Fruit fly (Drosophila melanogaster): Measurements from ENCODE around the gene SmB.

Gene SmB

dm6 chr2L:10468388-10468787 is 42.0 kb upstream of the SmB start (continued):
- TF ChIP-seq Hr51 (GFP tag; optimal IDR thresholded peaks at IDR 0.05) = peak; percentile 3 to 56
- no peak for TF ChIP-seq CG7745 (tag; optimal IDR thresholded peaks at IDR 0.05)
- no peak for TF ChIP-seq sim (GFP tag; IDR thresholded peaks at IDR 0.05)
- TF ChIP-seq BtbVII (GFP tag; optimal IDR thresholded peaks at IDR 0.05) = peak; percentile 18
- no peak for TF ChIP-seq CG7963 (GFP tag; IDR thresholded peaks at IDR 0.05; ENCODE audit: partially characterized antibody)
- no peak for TF ChIP-seq Lim3 (GFP tag; IDR thresholded peaks at IDR 0.05)
- peak; percentile 59 for TF ChIP-seq PHDP (tag; optimal IDR thresholded peaks at IDR 0.05)
- TF ChIP-seq ssp (GFP tag; IDR thresholded peaks at IDR 0.05) = peak; percentile 29; the same call in 1 of the 2 replicates
- no peak for TF ChIP-seq CG3838 (GFP tag; optimal IDR thresholded peaks at IDR 0.05)
- TF ChIP-seq CG32767 (GFP tag; IDR thresholded peaks at IDR 0.05) = no peak
- no peak for TF ChIP-seq Stat92E (GFP tag; optimal IDR thresholded peaks at IDR 0.05)
- TF ChIP-seq mirr (GFP tag; optimal IDR thresholded peaks at IDR 0.05) = peak; percentile 30
- peak; percentile 43 for TF ChIP-seq CG3281 (GFP tag; optimal IDR thresholded peaks at IDR 0.05)
- no peak for TF ChIP-seq CG7987 (GFP tag; optimal IDR thresholded peaks at IDR 0.05)
- TF ChIP-seq CG12104 (GFP tag; optimal IDR thresholded peaks at IDR 0.05) = no peak
- TF ChIP-seq Chrac-16 (GFP tag; optimal IDR thresholded peaks at IDR 0.05) = peak; percentile 25
- TF ChIP-seq esg (GFP tag; conservative IDR thresholded peaks at IDR 0.05) = peak; percentile 61
- peak; percentile 26; the same call in 1 of the 3 replicates for TF ChIP-seq otp (GFP tag; IDR thresholded peaks at IDR 0.05)
- TF ChIP-seq CG11456 (GFP tag; IDR thresholded peaks at IDR 0.05) = peak; percentile 81
- TF ChIP-seq ERR (GFP tag; optimal IDR thresholded peaks at IDR 0.05) = no peak
- no peak for TF ChIP-seq CG10462 (GFP tag; optimal IDR thresholded peaks at IDR 0.05)
- no peak for TF ChIP-seq Doc2 (GFP tag; IDR thresholded peaks at IDR 0.05)
- TF ChIP-seq CG17385 (GFP tag; optimal IDR thresholded peaks at IDR 0.05) = peak; percentile 48
- no peak for TF ChIP-seq Hmx (GFP tag; optimal IDR thresholded peaks at IDR 0.05)
- peak; percentile 81 for TF ChIP-seq vvl (GFP tag; IDR thresholded peaks at IDR 0.05)
- TF ChIP-seq CG10654 (GFP tag; optimal IDR thresholded peaks at IDR 0.05) = peak; percentile 28
- TF ChIP-seq CG14050 (GFP tag; IDR thresholded peaks at IDR 0.05) = peak; percentile 45; the same call in 1 of the 3 replicates
- peak; percentile 76 for TF ChIP-seq Ptx1 (GFP tag; IDR thresholded peaks at IDR 0.05)
- TF ChIP-seq CG2875 (GFP tag; optimal IDR thresholded peaks at IDR 0.05) = peak; percentile 24
- TF ChIP-seq CG15514 (GFP tag; optimal IDR thresholded peaks at IDR 0.05) = peak; percentile 60
- TF ChIP-seq CG2120 (GFP tag; optimal IDR thresholded peaks at IDR 0.05) = peak; percentile 43
- no peak for TF ChIP-seq C15 (GFP tag; IDR thresholded peaks at IDR 0.05)
- no peak for TF ChIP-seq abd-A (tag; optimal IDR thresholded peaks at IDR 0.05)
- TF ChIP-seq Six4 (GFP tag; optimal IDR thresholded peaks at IDR 0.05) = peak; percentile 18
- TF ChIP-seq Ets97D (GFP tag; optimal IDR thresholded peaks at IDR 0.05) = peak; percentile 1
- TF ChIP-seq stc (GFP tag; IDR thresholded peaks at IDR 0.05) = 0 out of 2 replicates have a peak, but pooled peaks have one; percentile 24
- no peak for TF ChIP-seq Oaz (GFP tag; IDR thresholded peaks at IDR 0.05)
- TF ChIP-seq CG11504 (tag; optimal IDR thresholded peaks at IDR 0.05) = peak; percentile 75
- TF ChIP-seq Neu2 (GFP tag; optimal IDR thresholded peaks at IDR 0.05; ENCODE audit: borderline replicate concordance) = no peak
- TF ChIP-seq cas (GFP tag; IDR thresholded peaks at IDR 0.05) = no peak
- no peak for TF ChIP-seq ac (GFP tag; optimal IDR thresholded peaks at IDR 0.05)
- TF ChIP-seq Asciz (GFP tag; optimal IDR thresholded peaks at IDR 0.05) = peak; percentile 41
- TF ChIP-seq BEAF-32 (GFP tag; optimal IDR thresholded peaks at IDR 0.05) = no peak
- TF ChIP-seq Gug (GFP tag; IDR thresholded peaks at IDR 0.05) = peak; percentile 41; the same call in 2 of the 4 replicates
- TF ChIP-seq hb (GFP tag; IDR thresholded peaks at IDR 0.05; ENCODE audit: partially characterized antibody) = no peak
- TF ChIP-seq CG11093 (GFP tag; IDR thresholded peaks at IDR 0.05) = no peak
- TF ChIP-seq CG2129 (GFP tag; IDR thresholded peaks at IDR 0.05; ENCODE audit: partially characterized antibody) = no peak
- no peak for TF ChIP-seq CG10431 (GFP tag; optimal IDR thresholded peaks at IDR 0.05)
- peak; percentile 8 for TF ChIP-seq Myb (GFP tag; optimal IDR thresholded peaks at IDR 0.05)
- no peak; the same call in 1 of the 2 replicates for TF ChIP-seq CG14667 (GFP tag; IDR thresholded peaks at IDR 0.05)
- peak; percentile 81 for TF ChIP-seq row (GFP tag; IDR thresholded peaks at IDR 0.05)
